Fruit fly (Drosophila melanogaster) S2 (cell line): Measurements from ENCODE around the gene nub.

ENCODE experiments used
- CG8478 ChIP-seq: fragments of >200 bp; optimal IDR thresholded peaks from 2 replicates; lab custom pipeline; 2018
- CTCF ChIP-seq, 2 experiments: fragments of >200 bp; optimal IDR thresholded peaks; 2 replicates each; lab custom pipeline; 2018

dm6 chr2L:12669614-12670013, 82.2 kb downstream of the nub start, which contains the start of gene Nepl7:
- TF ChIP-seq CTCF (optimal IDR thresholded peaks at IDR 0.05; lab: Kevin White, UChicago) (no peak), CG8478 (lab: Kevin White, UChicago) (no peak)
